Worm (Caenorhabditis elegans) whole organism, L4 larva: ENCODE data around the gene C45G9.2.

ENCODE experiments used
- D1046.2 ChIP-seq: fragments of 200-800 bp; sonication (Bioruptor generic); IDR thresholded peaks from 2 replicates; pipeline ENCODE4 v1.3.6; 2022; ENCODE audit warnings: missing genetic modification characterization, missing compliant biosample characterization
- R02D3.7 ChIP-seq: fragments of 150-350 bp; sonication (generic microtip); optimal IDR thresholded peaks from 3 replicates; lab custom pipeline; 2014; ENCODE audit warnings: missing biosample characterization, missing genetic modification characterization
- T26A8.4 ChIP-seq: fragments of 200-800 bp; sonication (Bioruptor generic); IDR thresholded peaks from 2 replicates; pipeline ENCODE4 v1.3.6; 2022; ENCODE audit warnings: missing genetic modification characterization, missing compliant biosample characterization
- Y105C5A.15 ChIP-seq: fragments of 200-800 bp; sonication (Bioruptor generic); IDR thresholded peaks from 2 replicates; pipeline ENCODE4 v1.3.6; 2022; ENCODE audit warnings: missing genetic modification characterization, missing compliant biosample characterization
- Y48G9A.11 ChIP-seq: fragments of 200-800 bp; sonication (Bioruptor generic); IDR thresholded peaks from 2 replicates; pipeline ENCODE4 v1.3.6; 2022; ENCODE audit warnings: missing genetic modification reagents, missing genetic modification characterization, missing compliant biosample characterization
- aha-1 ChIP-seq: fragments of 150-350 bp; peaks from one replicate; lab custom pipeline; 2014; ENCODE audit warnings: missing biosample characterization, missing genetic modification characterization
- arid-1 ChIP-seq: fragments of 200-800 bp; sonication (Bioruptor generic); conservative IDR thresholded peaks from 2 replicates; pipeline ENCODE4 v1.3.6; 2022; ENCODE audit warnings: missing genetic modification reagents, missing genetic modification characterization, missing compliant biosample characterization
- ceh-20 ChIP-seq: fragments of 200-800 bp; sonication (Bioruptor generic); IDR thresholded peaks from 2 replicates; pipeline ENCODE4 v1.3.6; 2022; ENCODE audit warnings: missing genetic modification reagents, missing genetic modification characterization, missing compliant biosample characterization
- ceh-82 ChIP-seq: sonication (generic microtip); optimal IDR thresholded peaks from 2 replicates; lab custom pipeline; 2017; ENCODE audit warnings: missing biosample characterization, missing genetic modification characterization
- cey-2 ChIP-seq: sonication (generic microtip); optimal IDR thresholded peaks from 3 replicates; lab custom pipeline; 2017; ENCODE audit warnings: missing genetic modification characterization, mild to moderate bottlenecking, missing compliant biosample characterization, antibody characterized with exemption, borderline replicate concordance; ENCODE audit not compliant: insufficient read depth
- ctbp-1 ChIP-seq: fragments of 200-800 bp; sonication (Bioruptor generic); IDR thresholded peaks from 2 replicates; pipeline ENCODE4 v1.3.6; 2022; ENCODE audit warnings: missing genetic modification reagents, missing genetic modification characterization, missing compliant biosample characterization
- daf-16 ChIP-seq, 3 experiments: sonication (generic microtip); optimal IDR thresholded peaks; 2 replicates each; lab custom pipeline; 2016 to 2017; ENCODE audit warnings: missing genetic modification characterization in 3 of 3, missing genetic modification reagents in 3 of 3, mild to moderate bottlenecking in 2 of 3, missing compliant biosample characterization in 2 of 3, missing biosample characterization in 1 of 3, moderate library complexity in 1 of 3
- dmd-6 ChIP-seq: fragments of 200-800 bp; sonication (Bioruptor generic); IDR thresholded peaks from 2 replicates; pipeline ENCODE4 v1.3.6; 2022; ENCODE audit warnings: missing genetic modification reagents, missing genetic modification characterization, missing compliant biosample characterization
- dmd-9 ChIP-seq: fragments of 200-800 bp; sonication (Bioruptor generic); IDR thresholded peaks from 2 replicates; pipeline ENCODE4 v1.3.6; 2022; ENCODE audit warnings: missing genetic modification reagents, missing genetic modification characterization, missing compliant biosample characterization
- dpl-1 ChIP-seq: fragments of 150-350 bp; optimal IDR thresholded peaks from 2 replicates; lab custom pipeline; 2014; ENCODE audit warnings: missing biosample characterization, missing genetic modification reagents, missing genetic modification characterization
- duxl-1 ChIP-seq: sonication (generic microtip); optimal IDR thresholded peaks from 2 replicates; lab custom pipeline; 2016; ENCODE audit warnings: mild to moderate bottlenecking, missing genetic modification characterization, moderate library complexity, missing compliant biosample characterization; ENCODE audit not compliant: poor library complexity
- egl-27 ChIP-seq: sonication (generic microtip); optimal IDR thresholded peaks from 3 replicates; lab custom pipeline; 2017; ENCODE audit warnings: missing biosample characterization, missing genetic modification reagents, missing genetic modification characterization
- fkh-10 ChIP-seq: fragments of 150-350 bp; optimal IDR thresholded peaks from 2 replicates; lab custom pipeline; 2014; ENCODE audit warnings: missing biosample characterization, missing genetic modification reagents, missing genetic modification characterization
- fos-1 ChIP-seq: fragments of 150-350 bp; optimal IDR thresholded peaks from 2 replicates; lab custom pipeline; 2014; ENCODE audit warnings: missing biosample characterization, missing genetic modification characterization
- jun-1 ChIP-seq: fragments of 150-350 bp; optimal IDR thresholded peaks from 2 replicates; lab custom pipeline; 2014; ENCODE audit warnings: missing biosample characterization, missing genetic modification reagents, missing genetic modification characterization
- lim-7 ChIP-seq: fragments of 200-800 bp; sonication (Bioruptor generic); IDR thresholded peaks from 2 replicates; pipeline ENCODE4 v1.3.6; 2022; ENCODE audit warnings: missing genetic modification characterization, missing compliant biosample characterization
- lin-1 ChIP-seq: fragments of 200-800 bp; sonication (Bioruptor generic); IDR thresholded peaks from 2 replicates; pipeline ENCODE4 v1.3.6; 2022; ENCODE audit warnings: missing genetic modification reagents, missing genetic modification characterization, missing compliant biosample characterization
- lin-15B ChIP-seq: fragments of 150-350 bp; sonication (generic microtip); optimal IDR thresholded peaks from 3 replicates; lab custom pipeline; 2014; ENCODE audit warnings: missing biosample characterization, missing genetic modification characterization
- lin-29 ChIP-seq: fragments of 200-800 bp; sonication (Bioruptor generic); IDR thresholded peaks from 2 replicates; pipeline ENCODE4 v1.3.6; 2022; ENCODE audit warnings: missing genetic modification reagents, missing genetic modification characterization, missing compliant biosample characterization
- lin-38 ChIP-seq: fragments of 200-800 bp; sonication (Bioruptor generic); IDR thresholded peaks from 2 replicates; pipeline ENCODE4 v1.3.6; 2022; ENCODE audit warnings: missing genetic modification reagents, missing genetic modification characterization, missing compliant biosample characterization
- lsy-2 ChIP-seq, 2 experiments: fragments of 150-350 bp in 1 of 2; sonication (generic microtip) in 1 of 2; optimal IDR thresholded peaks; 2 replicates each; lab custom pipeline; 2014 to 2017; ENCODE audit warnings: missing biosample characterization in 2 of 2, missing genetic modification characterization in 2 of 2
- madf-5 ChIP-seq, 2 experiments: fragments of 200-800 bp; sonication (Bioruptor generic); IDR thresholded peaks; 2 replicates each; pipeline ENCODE4 v1.3.6; 2022; ENCODE audit warnings: missing compliant biosample characterization in 2 of 2, missing genetic modification characterization in 2 of 2
- nhr-102 ChIP-seq: sonication (generic microtip); optimal IDR thresholded peaks from 2 replicates; lab custom pipeline; 2016; ENCODE audit warnings: mild to moderate bottlenecking, missing genetic modification characterization, moderate library complexity, missing compliant biosample characterization
- nhr-11 ChIP-seq: fragments of 150-350 bp; optimal IDR thresholded peaks from 2 replicates; lab custom pipeline; 2014; ENCODE audit warnings: missing biosample characterization, missing genetic modification characterization
- nhr-41 ChIP-seq: fragments of 200-800 bp; sonication (Bioruptor generic); IDR thresholded peaks from 2 replicates; pipeline ENCODE4 v1.3.6; 2022; ENCODE audit warnings: missing genetic modification reagents, missing genetic modification characterization, missing compliant biosample characterization
- nhr-42 ChIP-seq: fragments of 200-800 bp; sonication (Bioruptor generic); IDR thresholded peaks from 2 replicates; pipeline ENCODE4 v1.3.6; 2022; ENCODE audit warnings: missing genetic modification characterization, missing compliant biosample characterization
- nhr-48 ChIP-seq: sonication (generic microtip); optimal IDR thresholded peaks from 2 replicates; lab custom pipeline; 2016; ENCODE audit warnings: mild to moderate bottlenecking, missing genetic modification characterization, missing compliant biosample characterization
- pha-4 ChIP-seq, 2 experiments: fragments of 150-350 bp in 1 of 2; fragments of 200-800 bp in 1 of 2; sonication (Bioruptor generic) in 1 of 2; IDR thresholded peaks in 1 of 2; optimal IDR thresholded peaks in 1 of 2; 2 replicates each; pipeline versions ENCODE4 v1.3.6 to Lab custom; 2014 to 2022; ENCODE audit warnings: missing genetic modification characterization in 2 of 2, missing genetic modification reagents in 2 of 2, missing biosample characterization in 1 of 2, missing compliant biosample characterization in 1 of 2
- rbr-2 ChIP-seq: sonication (generic microtip); optimal IDR thresholded peaks from 2 replicates; lab custom pipeline; 2016; ENCODE audit warnings: missing genotype, missing genetic modification characterization, missing compliant biosample characterization
- saeg-2 ChIP-seq: fragments of 200-800 bp; sonication (Bioruptor generic); IDR thresholded peaks from 2 replicates; pipeline ENCODE4 v1.3.6; 2022; ENCODE audit warnings: missing genetic modification reagents, missing genetic modification characterization, missing compliant biosample characterization
- skn-1 ChIP-seq: fragments of 150-350 bp; optimal IDR thresholded peaks from 2 replicates; lab custom pipeline; 2014; ENCODE audit warnings: missing biosample characterization, missing genetic modification characterization
- spr-1 ChIP-seq: sonication (generic microtip); optimal IDR thresholded peaks from 2 replicates; lab custom pipeline; 2016; ENCODE audit warnings: mild to moderate bottlenecking, missing genetic modification characterization, missing compliant biosample characterization
- tag-97 ChIP-seq: fragments of 200-800 bp; sonication (Bioruptor generic); IDR thresholded peaks from 2 replicates; pipeline ENCODE4 v1.3.6; 2022; ENCODE audit warnings: missing genetic modification characterization, missing compliant biosample characterization
- unc-39 ChIP-seq: sonication (generic microtip); optimal IDR thresholded peaks from 2 replicates; lab custom pipeline; 2017; ENCODE audit warnings: missing biosample characterization, missing genetic modification characterization
- unc-62 ChIP-seq, 3 experiments: fragments of 150-350 bp in 1 of 3; sonication (generic microtip); optimal IDR thresholded peaks in 2 of 3; peaks in 1 of 3; 1 replicate in 1 of 3; 2 replicates in 2 of 3; lab custom pipeline; 2014 to 2017; ENCODE audit warnings: missing biosample characterization in 3 of 3, missing genetic modification characterization in 3 of 3, missing genetic modification reagents in 3 of 3, missing genotype in 1 of 3
- vab-7 ChIP-seq: fragments of 200-800 bp; sonication (Bioruptor generic); IDR thresholded peaks from 2 replicates; pipeline ENCODE4 v1.3.6; 2022; ENCODE audit warnings: missing genetic modification reagents, missing genetic modification characterization, missing compliant biosample characterization
- zip-2 ChIP-seq: fragments of 150-350 bp; optimal IDR thresholded peaks from 2 replicates; lab custom pipeline; 2014; ENCODE audit warnings: missing biosample characterization, missing genetic modification characterization
- ztf-7 ChIP-seq: fragments of 150-350 bp; optimal IDR thresholded peaks from 2 replicates; lab custom pipeline; 2014; ENCODE audit warnings: missing biosample characterization, missing genetic modification characterization

Gene C45G9.2

DNA sequence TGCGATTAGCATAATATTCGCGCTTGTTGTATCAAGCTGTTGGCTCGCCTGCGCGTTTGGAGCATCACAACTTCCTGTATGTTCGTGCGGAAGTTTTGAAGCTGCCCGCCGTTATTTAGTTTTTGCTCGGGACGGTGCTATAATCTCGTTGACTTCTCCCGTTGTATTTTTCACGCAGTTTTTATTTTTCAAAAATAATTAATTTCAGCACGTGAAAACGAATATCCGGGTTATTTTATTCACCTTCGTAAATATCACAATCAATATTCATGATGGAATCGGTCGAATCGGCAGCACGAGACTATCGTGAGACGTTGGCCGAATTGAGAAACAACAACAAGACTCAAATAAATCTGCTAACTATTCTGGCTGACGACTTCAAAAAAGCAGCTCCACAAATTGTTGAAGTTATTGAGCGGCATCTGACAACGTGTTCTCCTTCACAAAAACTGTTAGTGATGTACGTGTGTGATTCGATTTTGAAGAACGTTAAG lies 43.7 kb upstream of the C45G9.2 start (continued):
- TF ChIP-seq nhr-42 (no peak), R02D3.7 (no peak), nhr-48 (tag; lab: Kevin White, UChicago) (no peak), jun-1 (peak; percentile 8), aha-1 (tag; lab: Kevin White, UChicago) (peak; percentile 80), lsy-2 (tag; optimal IDR thresholded peaks at IDR 0.05; lab: Kevin White, UChicago) (peak in 1 of 2 experiments; percentile 55), zip-2 (no peak), lin-38 (peak; percentile 55; the same call in 1 of the 2 replicates), dmd-9 (GFP tag; lab: Robert Waterston, UW) (no peak), madf-5 (GFP tag; IDR thresholded peaks at IDR 0.05; lab: Robert Waterston, UW) (no peak), vab-7 (no peak; the same call in 1 of the 2 replicates), lin-29 (GFP tag; lab: Robert Waterston, UW) (no peak), duxl-1 (tag; lab: Kevin White, UChicago) (no peak), nhr-41 (no peak), fos-1 (tag; lab: Kevin White, UChicago) (no peak), egl-27 (no peak), ztf-7 (tag; lab: Kevin White, UChicago) (no peak), tag-97 (GFP tag; lab: Robert Waterston, UW) (no peak), nhr-11 (tag; lab: Kevin White, UChicago) (no peak), lin-15B (tag; lab: Kevin White, UChicago) (no peak), nhr-102 (peak; percentile 53), saeg-2 (GFP tag; lab: Robert Waterston, UW) (no peak), T26A8.4 (peak; percentile 60), ceh-20 (peak; percentile 20; the same call in 1 of the 2 replicates), cey-2 (tag; lab: Kevin White, UChicago) (no peak), ctbp-1 (0 out of 2 replicates have a peak, but pooled peaks have one; percentile 8), skn-1 (tag; lab: Kevin White, UChicago) (no peak), lim-7 (GFP tag; lab: Robert Waterston, UW) (no peak), dpl-1 (GFP tag; lab: Kevin White, UChicago) (peak; percentile 20), rbr-2 (tag; lab: Kevin White, UChicago) (peak; percentile 46), D1046.2 (GFP tag; lab: Robert Waterston, UW) (no peak), daf-16 (GFP tag; optimal IDR thresholded peaks at IDR 0.05; lab: Kevin White, UChicago) (no peak), daf-16 (tag; optimal IDR thresholded peaks at IDR 0.05; lab: Kevin White, UChicago) (no peak)

- TF ChIP-seq R02D3.7 (no peak), aha-1 (tag; lab: Kevin White, UChicago) (peak; percentile 53), unc-62 (GFP tag; optimal IDR thresholded peaks at IDR 0.05 in 1 of 2; lab: Kevin White, UChicago) (peak in 1 of 2 experiments; percentile 60), unc-62 (tag; optimal IDR thresholded peaks at IDR 0.05; lab: Kevin White, UChicago) (no peak)
These were observed 42.5 kb upstream of the C45G9.2 start for ce11 chrIII:5026366-5026765.

- TF ChIP-seq spr-1 (tag; lab: Kevin White, UChicago) = no peak
- TF ChIP-seq unc-39 (tag; lab: Kevin White, UChicago) = no peak
- TF ChIP-seq lin-38 = 0 out of 2 replicates have a peak, but pooled peaks have one; percentile 11
- no peak for TF ChIP-seq pha-4 (GFP tag; IDR thresholded peaks at IDR 0.05; lab: Robert Waterston, UW)
- no peak for TF ChIP-seq pha-4 (tag; optimal IDR thresholded peaks at IDR 0.05; lab: Kevin White, UChicago)
- peak; percentile 78 for TF ChIP-seq aha-1 (tag; lab: Kevin White, UChicago)
- peak; percentile 49; the same call in 1 of the 2 replicates for TF ChIP-seq T26A8.4
- no peak for TF ChIP-seq ceh-82 (tag; lab: Kevin White, UChicago)
- no peak for TF ChIP-seq arid-1 (GFP tag; lab: Robert Waterston, UW)
- TF ChIP-seq dmd-6 = no peak
- no peak for TF ChIP-seq lin-1 (GFP tag; lab: Robert Waterston, UW)
- no peak for TF ChIP-seq fkh-10
- TF ChIP-seq Y105C5A.15 (GFP tag; lab: Robert Waterston, UW) = no peak
- no peak for TF ChIP-seq Y48G9A.11 (GFP tag; lab: Robert Waterston, UW)
- TF ChIP-seq, all 104 proteins: peak for 3
These were observed 41.6 kb upstream of the C45G9.2 start for ce11 chrIII:5027219-5027618.
